Worm (Caenorhabditis elegans): ENCODE data around the gene spp-8.

Gene spp-8

DNA sequence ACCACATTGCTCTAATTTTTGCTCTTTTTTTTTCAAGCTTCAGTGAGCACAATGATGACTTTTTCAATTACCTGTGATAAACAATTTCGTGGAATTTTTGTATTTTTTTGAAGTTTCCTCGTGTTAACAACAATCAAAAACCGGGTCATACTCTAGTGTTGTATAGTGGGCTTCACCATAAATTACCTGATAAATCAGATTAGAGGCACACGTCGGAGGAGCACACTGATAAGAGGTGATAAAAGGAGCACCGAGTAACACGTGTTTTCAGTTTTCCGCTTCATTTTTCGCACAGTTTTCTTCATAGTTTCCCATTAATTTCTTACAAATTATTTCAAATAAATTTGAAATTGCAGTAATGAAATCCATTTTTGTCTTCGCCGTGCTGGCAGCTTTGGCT lies at the start of gene spp-8:
TSS of gene spp-8 (plus strand) at position 357 of the 400 bp plus-strand sequence.
- no peak for TF ChIP-seq unc-62 (GFP tag; optimal IDR thresholded peaks at IDR 0.05)

DNA sequence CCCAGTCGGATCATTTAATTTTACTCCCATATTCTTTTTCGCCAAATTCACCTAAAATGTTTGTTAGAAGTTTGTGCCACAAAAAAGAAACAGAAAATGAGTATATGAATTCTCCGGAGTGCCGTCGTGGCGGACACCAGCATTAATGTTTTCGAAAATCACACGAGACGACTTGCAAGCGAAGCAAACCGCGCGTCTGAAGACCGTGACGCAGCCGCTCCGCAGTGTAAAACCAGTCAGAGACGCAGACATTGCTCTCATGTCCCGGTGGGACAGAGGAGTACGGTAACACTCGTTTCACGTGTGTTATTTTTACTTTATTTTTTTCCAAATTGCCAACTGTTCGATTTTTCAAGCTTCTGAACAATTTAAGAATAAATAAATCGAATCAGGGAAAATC lies 48.8 kb upstream of the spp-8 start, which contains the start of the genes T26A8.4 and pdtf-1:
TSS of gene T26A8.4 (minus strand) at position 185 of the 400 bp plus-strand sequence.
TSS of gene pdtf-1 (plus strand) at position 330 of the 400 bp plus-strand sequence.
- peak; percentile 19 for TF ChIP-seq unc-62 (GFP tag; optimal IDR thresholded peaks at IDR 0.05)

DNA sequence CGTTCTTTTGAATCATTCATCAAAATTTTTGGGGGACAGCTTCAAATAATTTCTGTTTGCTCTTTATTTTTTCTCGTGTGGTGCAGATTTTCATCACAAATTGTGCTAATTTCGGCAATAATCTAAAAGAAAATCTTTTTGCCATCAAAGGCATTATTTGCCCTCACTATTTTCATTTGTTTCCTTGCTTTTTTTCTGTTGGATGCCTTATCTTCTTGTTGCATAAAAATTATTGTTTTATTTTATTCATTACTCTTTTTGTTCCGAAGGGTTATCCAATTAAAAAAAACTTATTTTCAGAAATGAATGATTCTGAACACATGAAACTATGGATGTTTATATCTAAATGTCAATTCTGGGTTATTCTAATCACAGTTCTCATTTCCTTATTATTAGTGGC lies 34.6 kb upstream of the spp-8 start, which contains the start of gene T01B11.1:
TSS of gene T01B11.1 (plus strand) at position 301 of the 400 bp plus-strand sequence.
- TF ChIP-seq unc-62 (GFP tag; optimal IDR thresholded peaks at IDR 0.05) = no peak

DNA sequence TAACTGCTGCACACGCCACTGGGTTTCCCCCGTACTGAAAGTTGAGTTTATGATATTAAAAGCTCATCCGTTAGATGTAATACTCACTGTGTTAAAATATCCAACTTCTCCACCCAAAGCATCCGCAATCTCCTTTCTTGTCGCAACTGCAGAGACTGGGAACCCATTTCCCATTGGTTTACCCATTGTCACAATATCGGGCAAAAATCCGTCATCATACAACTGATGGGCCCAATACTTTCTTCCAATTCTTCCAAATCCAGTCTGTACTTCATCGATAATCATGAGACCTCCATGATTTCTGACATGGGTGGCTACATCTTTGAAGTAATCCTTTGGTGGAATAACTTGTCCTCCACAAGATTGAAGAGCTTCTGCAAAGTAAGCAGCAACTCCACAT lies 31.6 kb upstream of the spp-8 start:
- no peak for TF ChIP-seq unc-62 (GFP tag; optimal IDR thresholded peaks at IDR 0.05)

DNA sequence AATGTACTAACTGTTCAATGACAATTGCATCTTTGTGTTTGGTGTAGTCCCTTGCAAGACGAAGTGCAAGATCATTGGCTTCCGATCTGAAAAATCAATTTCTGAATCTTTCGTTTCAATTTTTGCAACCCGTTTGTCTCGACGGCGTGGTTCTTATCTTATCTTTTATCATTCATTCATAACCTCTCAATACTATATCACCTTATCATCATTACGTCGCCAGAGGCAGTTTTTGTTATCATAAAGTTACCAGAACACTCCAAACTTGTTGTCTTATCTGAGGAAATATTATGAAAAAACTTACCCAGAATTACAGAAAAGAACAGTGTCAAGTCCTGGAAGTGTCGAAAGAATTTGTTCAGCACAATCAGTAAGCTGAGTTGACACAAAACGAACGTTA lies 30.9 kb upstream of the spp-8 start:
- no peak for TF ChIP-seq unc-62 (GFP tag; optimal IDR thresholded peaks at IDR 0.05)

DNA sequence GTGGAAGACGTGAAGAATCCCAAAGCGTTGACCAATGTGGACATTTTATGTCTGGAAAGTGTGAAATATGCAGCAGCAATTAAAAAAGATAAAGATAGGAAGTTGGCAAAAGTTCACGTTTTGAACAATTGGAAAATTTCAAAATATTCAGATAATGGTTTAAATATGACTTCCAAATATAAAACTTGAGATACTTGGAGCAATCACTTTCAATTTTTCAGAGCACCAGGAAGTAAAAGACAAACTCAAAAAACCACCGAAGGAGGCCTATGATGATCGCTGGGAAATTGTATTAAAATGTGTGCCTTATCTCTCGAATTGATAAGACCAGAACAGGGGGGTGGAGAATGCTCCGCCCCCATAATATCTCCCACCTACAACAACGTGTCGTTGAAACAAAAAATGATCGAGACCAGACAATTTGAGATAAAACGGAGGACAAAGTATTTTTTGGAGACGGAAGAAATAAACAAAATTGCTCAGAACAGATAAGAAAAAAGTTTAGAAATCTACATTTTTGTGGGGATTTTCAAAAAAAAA lies 29.7 kb upstream of the spp-8 start, which contains the start of gene eppl-1:
TSS of gene eppl-1 (minus strand) at position 51 of the 540 bp plus-strand sequence.
- TF ChIP-seq unc-62 (GFP tag; optimal IDR thresholded peaks at IDR 0.05) = no peak

DNA sequence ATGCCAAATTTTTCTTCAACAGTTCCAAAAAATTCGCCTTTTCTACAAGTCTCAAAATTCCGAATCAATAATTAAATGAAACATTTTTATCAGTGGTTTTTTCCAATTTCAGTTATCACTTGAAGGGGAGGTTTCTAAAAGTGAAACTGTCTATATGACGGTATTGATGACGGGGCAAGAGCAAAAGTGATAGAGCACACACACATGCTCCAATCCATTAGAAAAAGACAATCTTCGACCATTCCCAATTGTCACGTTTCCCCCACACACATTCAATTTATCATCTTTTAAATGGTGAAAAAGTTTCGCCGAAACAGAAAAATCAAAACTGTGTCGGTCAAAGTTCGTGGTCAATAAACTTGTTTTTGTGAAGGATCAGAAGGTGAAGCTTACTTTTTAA lies 28.3 kb upstream of the spp-8 start:
- no peak for TF ChIP-seq unc-62 (GFP tag; optimal IDR thresholded peaks at IDR 0.05)

DNA sequence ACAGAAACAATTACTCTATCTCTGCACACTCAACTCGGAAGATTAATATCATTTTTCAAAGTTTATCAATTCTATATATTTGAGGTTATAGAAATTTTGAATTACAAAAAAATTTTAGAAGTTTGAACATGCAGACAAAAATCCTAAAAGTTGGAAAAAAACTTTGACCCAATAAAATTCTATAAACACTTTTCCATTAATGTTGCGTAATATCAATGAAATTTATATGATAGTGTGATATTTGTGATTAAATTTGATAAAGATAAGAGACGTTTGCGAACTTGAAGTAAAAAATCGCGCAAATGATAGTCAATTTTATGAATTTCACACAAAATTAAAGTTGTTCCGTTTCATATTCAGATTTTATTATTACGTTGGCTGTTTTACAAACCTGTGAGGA lies 27.4 kb upstream of the spp-8 start:
- no peak for TF ChIP-seq unc-62 (GFP tag; optimal IDR thresholded peaks at IDR 0.05)

DNA sequence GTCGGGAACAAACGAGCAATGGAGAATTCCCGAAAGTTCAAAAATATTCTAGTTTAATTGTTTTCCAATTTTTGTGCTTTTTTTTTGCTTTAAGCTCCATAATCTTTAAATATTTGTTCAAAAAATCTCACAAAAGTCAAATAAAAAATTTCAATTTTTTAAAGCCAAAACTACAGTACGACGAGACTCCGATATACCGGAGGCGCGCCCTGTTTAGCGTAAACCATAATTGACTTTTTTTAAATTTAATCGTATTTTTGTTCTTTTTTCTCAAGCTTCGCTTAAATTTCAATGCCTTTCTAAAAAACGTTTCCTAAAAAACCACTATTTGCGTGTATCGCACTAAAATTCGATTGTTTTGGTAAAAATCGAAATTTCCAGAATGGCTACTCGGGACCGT lies 24.6 kb upstream of the spp-8 start, which contains the start of gene syx-4:
TSS of gene syx-4 (plus strand) at position 382 of the 400 bp plus-strand sequence.
- no peak for TF ChIP-seq unc-62 (GFP tag; optimal IDR thresholded peaks at IDR 0.05)

DNA sequence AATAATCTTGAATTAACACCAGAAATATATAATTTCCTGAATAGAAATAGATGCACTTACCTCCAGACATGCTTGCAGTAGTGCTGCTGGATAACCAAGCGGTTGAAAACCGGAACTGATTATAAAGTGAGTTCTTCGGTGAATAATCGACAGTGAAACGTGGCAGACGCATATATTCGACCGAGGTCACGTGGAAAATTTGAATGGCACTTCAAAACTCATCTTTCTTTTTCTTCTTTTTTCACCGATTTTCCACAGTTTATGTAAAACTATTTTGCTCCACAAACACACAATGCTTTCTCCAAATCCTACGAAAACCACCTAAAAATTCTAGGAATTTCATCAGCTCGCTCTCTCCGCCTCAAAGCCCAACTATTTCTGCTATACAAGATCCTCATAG lies 21.3 kb upstream of the spp-8 start, which contains the start of gene ant-1.4:
TSS of gene ant-1.4 (minus strand) at position 101 of the 400 bp plus-strand sequence.
- TF ChIP-seq unc-62 (GFP tag; optimal IDR thresholded peaks at IDR 0.05) = no peak

DNA sequence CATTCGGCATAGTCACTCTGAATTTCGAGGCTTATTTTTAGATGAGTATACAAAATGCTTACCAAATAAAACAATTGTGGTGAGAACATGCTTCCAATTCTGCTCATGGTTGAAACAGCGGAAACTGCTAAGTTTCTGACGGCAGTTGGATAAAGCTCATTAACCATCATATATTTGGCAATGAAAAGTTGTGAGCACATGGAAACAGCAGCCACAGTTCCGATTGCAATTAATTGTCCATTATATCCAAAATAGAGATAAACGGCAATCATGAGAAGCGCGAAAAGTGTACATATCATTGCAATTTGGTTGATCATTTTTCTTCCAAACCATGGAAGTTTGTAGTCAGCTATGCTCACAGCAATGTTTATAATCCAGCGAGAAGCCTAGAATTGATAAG lies 20.3 kb upstream of the spp-8 start:
- TF ChIP-seq unc-62 (GFP tag; optimal IDR thresholded peaks at IDR 0.05) = no peak

DNA sequence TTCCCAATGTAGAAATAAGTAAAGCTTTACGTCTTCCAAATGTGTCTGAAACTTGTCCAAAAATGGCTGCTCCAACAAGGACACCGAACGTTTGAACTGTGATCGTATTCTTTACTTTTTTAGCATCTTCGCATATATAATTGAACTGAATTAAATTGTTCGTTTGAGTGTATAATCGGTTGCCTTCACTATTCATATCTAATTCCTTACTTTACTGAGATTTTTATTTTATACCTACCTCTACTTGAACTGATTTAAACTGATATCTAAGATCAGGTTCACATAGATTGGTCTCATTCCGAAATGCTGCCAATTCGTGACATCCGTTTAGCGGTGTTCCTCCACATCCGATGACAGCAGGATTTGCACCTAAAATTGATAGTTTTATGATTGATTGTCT lies 19.1 kb upstream of the spp-8 start:
- TF ChIP-seq unc-62 (GFP tag; optimal IDR thresholded peaks at IDR 0.05) = no peak

DNA sequence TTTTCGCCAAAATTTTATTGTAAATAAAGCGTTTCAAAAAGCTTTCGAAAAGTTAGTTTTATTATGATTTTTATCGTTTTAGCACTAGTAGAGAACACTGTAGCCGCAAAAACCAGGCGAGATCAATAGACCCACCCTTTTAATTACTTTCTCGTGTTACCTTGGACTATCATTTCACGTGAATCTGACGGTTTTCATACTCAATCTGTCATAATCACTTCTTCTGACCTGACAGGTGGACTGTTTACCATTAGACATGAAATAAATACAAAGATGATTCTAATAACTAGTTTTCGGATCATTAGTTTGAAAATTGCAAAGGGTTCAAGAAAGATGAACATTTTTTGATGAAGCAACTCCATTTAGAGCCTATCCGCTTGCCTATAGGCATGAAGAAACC lies 18.4 kb upstream of the spp-8 start:
- no peak for TF ChIP-seq unc-62 (GFP tag; optimal IDR thresholded peaks at IDR 0.05)

DNA sequence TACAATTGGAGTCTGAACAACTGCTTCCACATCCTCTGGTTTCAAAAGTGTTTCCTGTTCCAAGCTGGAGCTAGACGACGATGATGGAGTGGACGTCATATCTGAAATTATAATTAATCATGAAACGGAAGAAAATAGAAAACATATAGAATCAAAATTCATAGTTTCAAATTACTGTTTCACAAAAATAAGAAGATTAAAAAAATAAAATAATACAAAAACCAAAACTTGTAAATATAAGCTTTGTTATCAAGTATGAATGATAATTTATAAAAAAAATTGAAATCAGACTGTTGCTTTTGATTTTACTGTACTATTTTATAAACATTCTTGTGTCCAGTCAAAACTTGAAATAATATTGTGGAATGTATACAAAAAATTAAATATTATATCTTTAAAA lies 17.7 kb upstream of the spp-8 start, which contains the start of gene str-176:
TSS of gene str-176 (minus strand) at position 101 of the 400 bp plus-strand sequence.
- no peak for TF ChIP-seq unc-62 (GFP tag; optimal IDR thresholded peaks at IDR 0.05)

DNA sequence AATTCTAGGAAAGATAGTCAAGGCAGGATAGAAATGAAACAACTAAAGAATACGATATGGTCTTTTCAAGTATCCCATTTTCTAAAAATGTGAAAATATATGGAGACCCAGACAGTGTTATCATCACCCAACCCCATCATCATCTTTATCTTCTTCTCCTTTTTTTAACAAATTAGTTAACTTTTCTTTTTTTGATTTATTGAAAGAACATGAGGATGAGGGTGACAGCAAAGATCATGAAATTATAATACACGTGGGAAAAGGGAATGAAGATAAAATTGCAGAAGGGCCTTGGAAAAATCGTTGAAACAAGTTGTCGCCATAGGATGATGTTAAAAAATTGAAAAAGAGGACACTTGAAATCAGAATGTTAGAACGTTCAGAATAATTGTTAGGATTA lies 17.3 kb upstream of the spp-8 start:
- no peak for TF ChIP-seq unc-62 (GFP tag; optimal IDR thresholded peaks at IDR 0.05)

DNA sequence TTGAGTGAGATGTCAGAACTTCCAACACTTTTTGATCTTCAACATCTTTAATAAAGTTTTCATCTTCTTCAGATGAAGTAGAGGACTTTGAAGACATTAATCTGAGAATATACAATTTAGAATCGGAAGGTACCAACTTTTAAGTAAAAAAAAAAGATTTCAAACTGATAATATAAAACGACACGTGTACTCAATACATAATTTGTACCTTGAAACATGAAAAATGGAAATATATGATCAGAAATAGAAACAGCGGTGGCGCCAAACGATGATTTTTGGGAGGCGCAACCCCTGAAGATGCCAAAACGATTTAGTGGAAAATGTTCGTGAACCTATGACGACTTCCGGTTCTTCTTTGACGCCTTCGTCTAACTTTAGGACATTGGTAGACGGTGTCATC lies 9.0 kb upstream of the spp-8 start, which contains the start of gene oat-1:
TSS of gene oat-1 (minus strand) at position 101 of the 400 bp plus-strand sequence.
- no peak for TF ChIP-seq unc-62 (GFP tag; optimal IDR thresholded peaks at IDR 0.05)

DNA sequence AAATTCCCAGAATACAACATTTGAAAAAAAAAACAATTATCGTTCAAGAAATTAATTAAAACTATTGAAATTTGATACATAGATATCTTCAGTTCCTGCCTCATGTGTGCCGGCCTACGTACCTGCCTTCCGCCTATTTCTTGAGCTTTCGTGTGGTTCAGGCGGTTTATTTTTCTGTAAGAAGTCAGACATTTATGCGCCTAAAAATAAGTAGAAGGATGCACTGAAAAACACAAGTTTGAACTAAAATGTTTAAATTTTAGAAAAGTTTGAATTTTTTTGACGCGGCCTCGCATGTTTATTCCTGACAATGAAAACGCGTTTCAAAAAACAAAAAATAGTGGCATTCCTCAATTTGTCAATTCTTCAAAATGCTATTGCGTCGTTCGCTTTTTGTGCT lies 7.7 kb upstream of the spp-8 start, which contains the start of gene C28C12.11:
TSS of gene C28C12.11 (plus strand) at position 301 of the 400 bp plus-strand sequence.
- TF ChIP-seq unc-62 (GFP tag; optimal IDR thresholded peaks at IDR 0.05) = no peak
